Worm (Caenorhabditis elegans) whole organism, mixed stage, embryonic: ENCODE measurements around the gene srh-192.

Source experiments
- blmp-1 ChIP-seq: fragments of 150-350 bp; optimal IDR thresholded peaks from 2 replicates; lab custom pipeline; 2014; ENCODE audit warnings: missing biosample characterization, missing genetic modification characterization
- ceh-43 ChIP-seq: fragments of 200-800 bp; sonication (Bioruptor generic); optimal IDR thresholded peaks from 2 replicates; lab custom pipeline; 2018; ENCODE audit warnings: mild to moderate bottlenecking, missing genetic modification characterization, moderate library complexity, missing compliant biosample characterization
- elt-1 ChIP-seq: sonication (generic microtip); optimal IDR thresholded peaks from 2 replicates; lab custom pipeline; 2017; ENCODE audit warnings: missing genetic modification characterization, mild to moderate bottlenecking, missing compliant biosample characterization, antibody characterized with exemption, moderate library complexity, borderline replicate concordance; ENCODE audit not compliant: insufficient read depth
- flh-1 ChIP-seq: fragments of 200-800 bp; sonication (Bioruptor generic); optimal IDR thresholded peaks from 2 replicates; lab custom pipeline; 2018; ENCODE audit warnings: mild to moderate bottlenecking, missing genetic modification characterization, moderate library complexity, missing compliant biosample characterization
- hlh-1 ChIP-seq: fragments of 150-350 bp; optimal IDR thresholded peaks from 2 replicates; lab custom pipeline; 2014; ENCODE audit warnings: missing biosample characterization, missing genetic modification reagents, missing genetic modification characterization
- lin-13 ChIP-seq: fragments of 150-350 bp; optimal IDR thresholded peaks from 2 replicates; lab custom pipeline; 2014; ENCODE audit warnings: missing biosample characterization, missing genetic modification characterization
- lin-32 ChIP-seq: fragments of 200-800 bp; sonication (Bioruptor generic); optimal IDR thresholded peaks from 2 replicates; lab custom pipeline; 2018; ENCODE audit warnings: mild to moderate bottlenecking, missing genetic modification characterization, missing compliant biosample characterization
- nhr-12 ChIP-seq: fragments of 150-350 bp; optimal IDR thresholded peaks from 2 replicates; lab custom pipeline; 2014; ENCODE audit warnings: missing biosample characterization, missing genetic modification characterization
- nhr-237 ChIP-seq: fragments of 150-350 bp; optimal IDR thresholded peaks from 2 replicates; lab custom pipeline; 2014; ENCODE audit warnings: missing biosample characterization, missing genetic modification characterization
- nhr-28 ChIP-seq: fragments of 150-350 bp; optimal IDR thresholded peaks from 2 replicates; lab custom pipeline; 2014; ENCODE audit warnings: missing biosample characterization, missing genetic modification characterization
- sptf-1 ChIP-seq: sonication (generic microtip); optimal IDR thresholded peaks from 2 replicates; lab custom pipeline; 2017; ENCODE audit warnings: mild to moderate bottlenecking, missing genetic modification characterization, moderate library complexity, missing compliant biosample characterization
- unc-62 ChIP-seq: fragments of 150-350 bp; optimal IDR thresholded peaks from 2 replicates; lab custom pipeline; 2014; ENCODE audit warnings: missing biosample characterization, missing genetic modification reagents, missing genetic modification characterization

Gene srh-192

DNA sequence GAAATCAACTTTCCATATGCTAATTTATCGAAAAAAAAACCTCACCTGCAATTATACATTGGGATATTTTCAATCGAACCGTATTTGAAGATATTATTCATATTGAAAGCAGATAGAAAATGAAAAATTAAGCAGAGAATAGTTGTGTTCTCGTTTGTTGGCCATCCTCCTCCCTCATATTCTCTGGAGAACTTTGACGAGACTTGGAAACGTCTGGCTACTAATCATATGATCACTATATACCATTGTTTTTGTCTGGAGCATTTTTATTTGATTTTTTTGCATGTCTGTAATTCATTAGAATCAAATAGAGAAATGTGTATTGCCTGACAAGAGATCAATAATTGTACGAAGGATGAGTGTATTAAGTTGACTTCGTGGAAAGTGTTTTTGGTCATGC lies 50.4 kb downstream of the srh-192 start, which contains the start of gene srt-35:
srt-35 (minus strand) TSS at position 101 of the 400 bp plus-strand sequence.
- TF ChIP-seq nhr-28 (tag; lab: Kevin White, UChicago) (no peak), nhr-12 (tag; lab: Kevin White, UChicago) (no peak), unc-62 (GFP tag; lab: Kevin White, UChicago) (no peak), hlh-1 (tag; lab: Kevin White, UChicago) (no peak), ceh-43 (no peak), blmp-1 (no peak), lin-32 (GFP tag; lab: Kevin White, UChicago) (no peak), nhr-237 (tag; lab: Kevin White, UChicago) (no peak), elt-1 (no peak), flh-1 (GFP tag; lab: Kevin White, UChicago) (no peak), sptf-1 (tag; lab: Kevin White, UChicago) (no peak), lin-13 (tag; lab: Kevin White, UChicago) (no peak)
